Worm (Caenorhabditis elegans) whole organism, midembryonic: ENCODE measurements around the gene R105.1.

Source experiments
- T22C8.4 ChIP-seq: fragments of 200-800 bp; sonication (Bioruptor generic); IDR thresholded peaks from 2 replicates; pipeline ENCODE4 v1.3.6; 2022; ENCODE audit warnings: missing genetic modification characterization, missing compliant biosample characterization
- cog-1 ChIP-seq: sonication (generic microtip); optimal IDR thresholded peaks from 2 replicates; lab custom pipeline; 2016; ENCODE audit warnings: missing genetic modification characterization, missing compliant biosample characterization
- flt-1 ChIP-seq: fragments of 200-800 bp; sonication (Bioruptor generic); IDR thresholded peaks from 2 replicates; pipeline ENCODE4 v1.3.6; 2022; ENCODE audit warnings: missing genetic modification characterization, missing compliant biosample characterization
- klf-2 ChIP-seq: fragments of 200-800 bp; sonication (Bioruptor generic); conservative IDR thresholded peaks from 2 replicates; pipeline ENCODE4 v1.3.6; 2022; ENCODE audit warnings: missing genetic modification reagents, missing genetic modification characterization, missing compliant biosample characterization
- med-1 ChIP-seq: sonication (generic microtip); optimal IDR thresholded peaks from 2 replicates; lab custom pipeline; 2017; ENCODE audit warnings: missing genetic modification characterization, mild to moderate bottlenecking, missing compliant biosample characterization, antibody characterized with exemption, missing genetic modification reagents; ENCODE audit not compliant: insufficient read depth
- ref-1 ChIP-seq: fragments of 200-800 bp; sonication (Bioruptor generic); conservative IDR thresholded peaks from 2 replicates; pipeline ENCODE4 v1.3.6; 2022; ENCODE audit warnings: missing genetic modification reagents, missing genetic modification characterization, missing compliant biosample characterization
- tab-1 ChIP-seq: fragments of 200-800 bp; sonication (Bioruptor generic); IDR thresholded peaks from 2 replicates; pipeline ENCODE4 v1.3.6; 2022; ENCODE audit warnings: missing genetic modification characterization, missing compliant biosample characterization
- ztf-23 ChIP-seq: fragments of 200-800 bp; sonication (Bioruptor generic); IDR thresholded peaks from 2 replicates; pipeline ENCODE4 v1.3.6; 2022; ENCODE audit warnings: missing genetic modification reagents, missing genetic modification characterization, missing compliant biosample characterization
- ztf-29 ChIP-seq: fragments of 200-800 bp; sonication (Bioruptor generic); IDR thresholded peaks from 2 replicates; pipeline ENCODE4 v1.3.6; 2022; ENCODE audit warnings: missing genetic modification reagents, missing genetic modification characterization, missing compliant biosample characterization

R105.1 gene

DNA sequence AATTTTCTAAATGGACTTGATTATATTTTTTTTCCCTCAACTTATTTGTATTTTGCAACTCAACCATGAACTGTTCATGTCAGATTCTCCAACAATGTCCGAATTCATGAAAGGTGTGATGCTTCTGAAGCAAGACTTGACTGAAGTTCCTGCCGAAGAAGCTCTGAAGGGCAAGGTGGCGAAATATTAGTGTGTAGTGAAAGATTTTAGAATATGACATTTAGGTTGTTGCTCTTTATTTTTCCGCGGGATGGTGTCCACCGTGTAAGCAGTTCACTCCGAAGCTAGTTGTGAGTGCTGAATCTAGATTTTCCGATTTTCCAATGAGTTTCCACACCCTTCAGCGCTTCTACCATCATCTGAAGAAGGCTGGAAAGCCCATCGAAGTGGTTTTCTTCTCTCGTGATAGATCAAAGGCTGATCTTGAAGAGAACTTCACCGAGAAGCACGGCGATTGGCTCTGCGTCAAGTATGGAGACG, 18.9 kb downstream of the R105.1 start, which contains the start of gene F29B9.5:
TSS of gene F29B9.5 (plus strand) at position 51 of the 480 bp plus-strand sequence.
- TF ChIP-seq T22C8.4 (GFP tag; lab: Robert Waterston, UW): no peak
- TF ChIP-seq flt-1 (GFP tag; lab: Robert Waterston, UW): no peak
- TF ChIP-seq ztf-29 (GFP tag; lab: Robert Waterston, UW): no peak
- no peak for TF ChIP-seq med-1 (GFP tag; lab: Kevin White, UChicago)
- TF ChIP-seq klf-2 (GFP tag; lab: Robert Waterston, UW): no peak
- TF ChIP-seq cog-1 (tag; lab: Kevin White, UChicago): no peak
- no peak for TF ChIP-seq ref-1 (GFP tag; lab: Robert Waterston, UW)
- TF ChIP-seq ztf-23 (GFP tag; lab: Robert Waterston, UW): no peak
- no peak for TF ChIP-seq tab-1

DNA sequence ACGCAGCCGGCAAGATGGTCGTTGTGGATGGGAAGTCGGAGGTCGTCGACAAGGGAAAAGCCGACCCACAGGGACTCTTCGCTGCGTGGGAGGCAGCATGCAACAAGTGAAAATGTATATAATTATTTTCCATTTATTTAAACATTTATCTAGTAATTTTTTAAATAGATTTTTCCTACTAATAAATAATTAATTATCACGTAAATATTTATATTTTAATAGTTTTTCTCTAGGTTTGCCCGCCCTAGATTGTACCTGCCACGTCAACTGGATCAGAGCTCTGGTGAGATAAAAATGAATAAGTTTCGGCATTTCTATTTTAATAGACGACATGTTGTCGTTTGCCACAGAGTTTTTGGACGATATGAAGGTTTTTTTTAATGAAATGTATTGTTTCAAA, 19.5 kb downstream of the R105.1 start, which contains the start of gene psr-1:
TSS of gene psr-1 (plus strand) at position 301 of the 400 bp plus-strand sequence.
- TF ChIP-seq flt-1 (GFP tag; lab: Robert Waterston, UW) (no peak), ztf-23 (GFP tag; lab: Robert Waterston, UW) (no peak), T22C8.4 (GFP tag; lab: Robert Waterston, UW) (no peak), cog-1 (tag; lab: Kevin White, UChicago) (no peak), med-1 (GFP tag; lab: Kevin White, UChicago) (no peak), ztf-29 (GFP tag; lab: Robert Waterston, UW) (no peak), tab-1 (no peak), klf-2 (GFP tag; lab: Robert Waterston, UW) (no peak), ref-1 (GFP tag; lab: Robert Waterston, UW) (no peak)

DNA sequence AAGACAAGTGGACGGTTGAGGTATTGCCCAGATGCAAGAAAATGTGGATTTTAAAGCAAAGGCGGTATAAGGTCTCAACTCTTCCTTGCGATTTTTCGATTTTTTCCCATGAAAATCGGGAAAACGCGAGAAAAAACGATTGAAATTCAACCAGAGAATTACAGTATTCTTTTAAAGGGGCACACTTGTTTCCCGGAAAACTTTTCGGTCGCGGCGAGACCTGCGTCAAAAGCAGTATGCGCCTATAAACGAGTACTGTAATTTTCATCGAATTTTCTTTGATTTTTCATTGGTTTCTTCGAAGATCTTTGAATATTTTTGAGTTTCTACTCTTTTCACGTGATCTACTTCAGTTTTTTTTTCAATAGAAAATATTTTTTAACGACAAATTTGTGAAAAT, 20.2 kb downstream of the R105.1 start:
- TF ChIP-seq klf-2 (GFP tag; lab: Robert Waterston, UW) (no peak), flt-1 (GFP tag; lab: Robert Waterston, UW) (no peak), ztf-23 (GFP tag; lab: Robert Waterston, UW) (no peak), ref-1 (GFP tag; lab: Robert Waterston, UW) (no peak), tab-1 (no peak), ztf-29 (GFP tag; lab: Robert Waterston, UW) (no peak), med-1 (GFP tag; lab: Kevin White, UChicago) (no peak), cog-1 (tag; lab: Kevin White, UChicago) (no peak), T22C8.4 (GFP tag; lab: Robert Waterston, UW) (no peak)

DNA sequence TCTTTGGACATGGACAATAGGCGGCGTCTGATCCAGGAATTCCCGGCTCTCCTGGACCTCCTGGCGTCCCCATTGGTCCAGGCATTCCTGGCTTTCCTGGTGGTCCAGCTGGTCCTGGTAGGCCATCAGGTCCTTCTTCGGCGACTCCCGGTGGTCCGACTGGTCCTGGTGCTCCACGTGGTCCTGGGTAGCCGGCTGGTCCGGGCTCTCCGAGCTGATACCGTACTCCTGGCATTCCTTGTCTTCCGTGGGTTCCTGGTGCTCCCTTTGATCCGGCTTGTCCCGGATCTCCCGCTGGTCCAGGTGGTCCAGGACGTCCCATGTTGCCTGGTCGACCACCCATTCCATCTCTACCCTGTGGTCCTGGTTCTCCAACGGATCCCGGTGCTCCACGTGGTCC, 22.5 kb downstream of the R105.1 start:
- no peak for TF ChIP-seq cog-1 (tag; lab: Kevin White, UChicago)
- TF ChIP-seq klf-2 (GFP tag; lab: Robert Waterston, UW): no peak
- TF ChIP-seq flt-1 (GFP tag; lab: Robert Waterston, UW): no peak
- no peak for TF ChIP-seq T22C8.4 (GFP tag; lab: Robert Waterston, UW)
- TF ChIP-seq ref-1 (GFP tag; lab: Robert Waterston, UW): no peak
- no peak for TF ChIP-seq med-1 (GFP tag; lab: Kevin White, UChicago)
- no peak for TF ChIP-seq tab-1
- TF ChIP-seq ztf-29 (GFP tag; lab: Robert Waterston, UW): no peak
- no peak for TF ChIP-seq ztf-23 (GFP tag; lab: Robert Waterston, UW)

DNA sequence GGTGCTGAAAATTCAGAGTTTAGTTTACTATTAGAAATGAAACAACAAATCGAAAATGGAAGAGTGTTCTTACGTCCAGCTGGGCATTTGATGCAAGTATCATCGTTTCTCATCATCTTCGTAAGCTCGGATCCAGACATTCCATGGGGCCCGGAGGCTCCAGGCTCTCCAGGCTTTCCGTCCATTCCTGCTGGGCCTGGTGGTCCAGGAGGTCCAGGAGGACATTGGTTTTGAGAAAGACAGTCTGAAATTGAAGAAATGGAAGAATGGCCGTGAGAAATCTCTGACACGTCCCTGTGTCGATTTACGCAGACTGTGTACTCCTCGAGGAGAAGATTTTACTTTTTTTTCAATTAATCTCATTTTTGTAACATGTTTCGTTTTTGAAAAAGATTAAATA, 22.9 kb downstream of the R105.1 start:
- no peak for TF ChIP-seq med-1 (GFP tag; lab: Kevin White, UChicago)
- no peak for TF ChIP-seq cog-1 (tag; lab: Kevin White, UChicago)

DNA sequence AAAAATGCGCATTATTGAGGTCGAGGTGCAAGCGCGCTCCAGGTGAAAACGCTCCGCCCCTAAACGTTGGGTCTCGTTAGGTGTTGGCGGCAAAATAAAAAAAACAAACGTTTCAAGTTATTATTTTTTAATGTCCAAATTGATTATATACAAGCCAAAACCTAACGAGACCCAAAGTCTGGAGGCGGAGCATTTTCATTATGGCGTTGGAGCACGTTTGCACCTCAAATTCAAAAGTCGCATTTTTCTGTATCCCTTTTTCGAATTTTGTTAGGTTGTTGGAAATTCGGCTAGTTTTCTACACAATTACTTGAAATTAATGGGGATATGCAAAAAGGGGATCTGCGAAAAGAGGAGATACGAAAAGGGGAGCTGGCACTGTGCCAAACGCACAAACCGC, 24.4 kb downstream of the R105.1 start, which contains the start of gene col-111:
TSS of gene col-111 (minus strand) at position 101 of the 400 bp plus-strand sequence.
- TF ChIP-seq flt-1 (GFP tag; lab: Robert Waterston, UW) (no peak), ref-1 (GFP tag; lab: Robert Waterston, UW) (no peak), med-1 (GFP tag; lab: Kevin White, UChicago) (no peak), klf-2 (GFP tag; lab: Robert Waterston, UW) (no peak), cog-1 (tag; lab: Kevin White, UChicago) (no peak), T22C8.4 (GFP tag; lab: Robert Waterston, UW) (no peak), tab-1 (no peak), ztf-29 (GFP tag; lab: Robert Waterston, UW) (no peak), ztf-23 (GFP tag; lab: Robert Waterston, UW) (no peak)

DNA sequence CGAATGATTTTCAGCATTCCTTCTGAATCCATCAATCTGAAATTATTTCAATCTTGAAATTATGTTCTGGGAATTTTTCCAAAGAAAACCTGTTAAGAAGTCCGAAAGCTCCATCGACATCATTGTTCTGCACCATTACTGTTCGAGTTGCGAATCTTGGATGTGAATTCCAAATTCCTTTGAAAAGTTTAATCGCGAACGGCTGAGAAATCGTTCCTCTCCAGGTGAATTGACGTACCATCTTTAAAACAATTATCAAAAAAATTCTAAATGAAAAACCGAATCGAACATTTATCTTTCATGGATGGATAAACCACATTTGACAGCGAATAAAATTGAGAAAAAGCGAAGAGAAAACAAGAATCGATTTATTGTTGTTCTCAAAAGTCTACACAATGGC, 25.8 kb downstream of the R105.1 start, which contains the start of gene mrps-21:
TSS of gene mrps-21 (minus strand) at position 241 of the 400 bp plus-strand sequence.
- no peak for TF ChIP-seq klf-2 (GFP tag; lab: Robert Waterston, UW)
- no peak for TF ChIP-seq ref-1 (GFP tag; lab: Robert Waterston, UW)
- no peak for TF ChIP-seq T22C8.4 (GFP tag; lab: Robert Waterston, UW)
- no peak for TF ChIP-seq flt-1 (GFP tag; lab: Robert Waterston, UW)
- TF ChIP-seq cog-1 (tag; lab: Kevin White, UChicago): no peak

DNA sequence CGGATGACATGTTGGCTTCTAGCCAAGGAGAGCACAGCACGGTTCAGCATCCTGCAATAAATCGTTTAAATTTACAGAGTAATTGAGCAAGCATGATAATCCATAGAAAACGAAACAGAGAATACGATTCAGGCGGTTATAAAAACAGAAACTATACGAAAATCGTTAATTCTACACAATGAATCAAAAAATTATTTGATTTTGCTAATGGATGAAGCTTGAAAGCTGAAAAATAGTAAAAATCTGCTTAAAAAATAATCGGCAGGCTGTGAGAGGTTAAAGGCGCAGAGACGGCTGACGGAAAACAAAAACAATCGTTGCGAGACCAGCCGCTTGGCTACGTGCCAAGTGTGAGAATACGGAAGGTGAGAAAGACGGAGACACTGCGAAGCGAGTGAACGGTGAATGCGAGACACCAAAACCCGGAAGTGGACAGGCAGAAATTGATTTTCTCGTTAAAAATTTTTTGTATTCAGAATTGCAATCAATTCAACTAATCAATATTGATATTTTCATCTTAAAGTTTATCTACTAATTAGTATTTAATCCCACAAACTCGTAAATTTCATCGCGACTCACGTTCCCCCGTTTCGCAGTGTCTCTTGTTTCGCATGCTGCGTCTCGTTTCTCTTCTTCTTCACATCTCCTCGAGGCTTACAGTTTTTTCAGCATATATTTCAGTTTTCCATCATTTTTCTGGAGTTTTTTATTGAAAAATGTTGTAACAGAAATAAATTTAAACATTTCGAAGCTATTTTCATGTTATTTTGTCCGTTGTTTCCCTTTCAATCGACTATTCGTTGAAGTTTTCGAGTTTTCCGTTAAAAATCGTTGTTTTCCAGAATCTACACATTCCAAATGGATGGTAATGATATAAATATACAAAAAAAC, 26.9 kb downstream of the R105.1 start, which contains the start of the genes F29B9.11 and jmjd-1.2:
TSS of gene F29B9.11 (minus strand) at position 51 of the 891 bp plus-strand sequence.
TSS of gene jmjd-1.2 (plus strand) at position 841 of the 891 bp plus-strand sequence.
- peak; percentile 86 for TF ChIP-seq flt-1 (GFP tag; lab: Robert Waterston, UW)
- no peak for TF ChIP-seq med-1 (GFP tag; lab: Kevin White, UChicago)
- peak; percentile 88 for TF ChIP-seq cog-1 (tag; lab: Kevin White, UChicago)
- TF ChIP-seq tab-1: no peak
- 0 out of 2 replicates have a peak, but pooled peaks have one; percentile 24 for TF ChIP-seq klf-2 (GFP tag; lab: Robert Waterston, UW)
- TF ChIP-seq ref-1 (GFP tag; lab: Robert Waterston, UW): no peak
- TF ChIP-seq T22C8.4 (GFP tag; lab: Robert Waterston, UW): peak; percentile 41; the same call in 1 of the 2 replicates
- peak; percentile 57; the same call in 1 of the 2 replicates for TF ChIP-seq ztf-29 (GFP tag; lab: Robert Waterston, UW)
- TF ChIP-seq ztf-23 (GFP tag; lab: Robert Waterston, UW): peak; percentile 84
